Fruit fly (Drosophila melanogaster): ENCODE data around the gene zen2.

DNA sequence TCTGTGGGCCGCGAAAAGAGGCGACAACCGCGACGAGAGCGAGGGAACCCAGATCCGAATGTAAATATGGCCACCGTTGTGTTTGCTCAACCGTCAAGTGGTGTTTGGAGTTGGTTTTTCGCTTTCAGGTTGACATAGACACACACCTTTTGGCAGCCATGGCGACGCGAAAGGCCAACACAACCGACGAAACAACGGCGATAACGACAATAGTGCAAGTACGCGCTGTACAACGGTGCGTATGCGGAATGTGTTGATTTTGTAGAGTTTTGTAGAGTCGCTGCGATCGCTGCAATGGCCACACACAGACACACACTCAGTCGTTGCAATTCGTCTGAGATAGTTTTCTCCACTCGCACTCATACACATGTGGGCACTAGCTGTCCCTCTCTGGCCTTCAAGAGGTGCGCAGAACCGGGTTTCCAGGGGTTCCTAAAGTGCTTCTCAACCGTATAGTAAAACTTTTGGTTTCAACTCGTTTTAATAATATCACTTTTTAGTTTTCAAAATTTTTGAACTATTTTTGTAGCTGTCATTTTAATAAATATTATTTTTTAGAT is 2.5 kb downstream of the zen2 start:
- TF ChIP-seq Dif (GFP tag; optimal IDR thresholded peaks at IDR 0.05; ENCODE audit: partially characterized antibody) (no peak), usp (GFP tag; optimal IDR thresholded peaks at IDR 0.05) (no peak)

Measured in whole organism, wandering third instar larva.